Worm (Caenorhabditis elegans) whole organism, L1 larva: ENCODE data around the gene cutl-27.

ENCODE experiments used
- ceh-82 ChIP-seq, 3 experiments: fragments of 150-350 bp in 1 of 3; sonication (generic microtip) in 2 of 3; optimal IDR thresholded peaks; 2 replicates each; lab custom pipeline; 2014 to 2017; ENCODE audit warnings: missing biosample characterization in 3 of 3, missing genetic modification characterization in 3 of 3
- dpl-1 ChIP-seq, 3 experiments: fragments of 150-350 bp in 2 of 3; sonication (generic microtip) in 1 of 3; optimal IDR thresholded peaks; 2 replicates each; lab custom pipeline; 2014 to 2017; ENCODE audit warnings: missing biosample characterization in 3 of 3, missing genetic modification characterization in 3 of 3, missing genetic modification reagents in 3 of 3
- egl-13 ChIP-seq: sonication (generic microtip); optimal IDR thresholded peaks from 2 replicates; lab custom pipeline; 2016; ENCODE audit warnings: missing genotype, missing genetic modification reagents, missing genetic modification characterization, missing compliant biosample characterization
- egl-27 ChIP-seq, 2 experiments: fragments of 150-350 bp in 1 of 2; sonication (generic microtip); optimal IDR thresholded peaks; 3 replicates each; lab custom pipeline; 2017 to 2018; ENCODE audit warnings: missing biosample characterization in 2 of 2, missing genetic modification characterization in 2 of 2, missing genetic modification reagents in 2 of 2
- hpl-2 ChIP-seq: fragments of 150-350 bp; optimal IDR thresholded peaks from 2 replicates; lab custom pipeline; 2014; ENCODE audit warnings: missing biosample characterization, missing genetic modification reagents, missing genetic modification characterization
- lin-15B ChIP-seq: fragments of 150-350 bp; sonication (generic microtip); optimal IDR thresholded peaks from 3 replicates; lab custom pipeline; 2014; ENCODE audit warnings: missing biosample characterization, missing genetic modification characterization
- lin-39 ChIP-seq: fragments of 150-350 bp; optimal IDR thresholded peaks from 2 replicates; lab custom pipeline; 2014; ENCODE audit warnings: missing biosample characterization, missing genetic modification reagents, missing genetic modification characterization
- mdl-1 ChIP-seq, 2 experiments: fragments of 150-350 bp; optimal IDR thresholded peaks; 2 replicates each; lab custom pipeline; 2014 to 2017; ENCODE audit warnings: missing biosample characterization in 2 of 2, missing genetic modification characterization in 2 of 2, inconsistent platforms in 1 of 2
- pqm-1 ChIP-seq: sonication (generic microtip); optimal IDR thresholded peaks from 3 replicates; lab custom pipeline; 2017; ENCODE audit warnings: missing biosample characterization, missing genetic modification characterization
- unc-62 ChIP-seq: fragments of 150-350 bp; optimal IDR thresholded peaks from 2 replicates; lab custom pipeline; 2014; ENCODE audit warnings: missing biosample characterization, missing genetic modification reagents, missing genetic modification characterization

- no peak for TF ChIP-seq lin-39 (tag; lab: Kevin White, UChicago)
- no peak for TF ChIP-seq egl-27 (tag; optimal IDR thresholded peaks at IDR 0.05; lab: Kevin White, UChicago)
- no peak for TF ChIP-seq pqm-1 (tag; lab: Kevin White, UChicago)
- no peak for TF ChIP-seq dpl-1 (GFP tag; optimal IDR thresholded peaks at IDR 0.05; lab: Kevin White, UChicago)
- no peak for TF ChIP-seq ceh-82 (tag; optimal IDR thresholded peaks at IDR 0.05; lab: Kevin White, UChicago)
- TF ChIP-seq hpl-2 (GFP tag; lab: Kevin White, UChicago): no peak
- TF ChIP-seq egl-13: no peak
- no peak for TF ChIP-seq lin-15B (tag; lab: Kevin White, UChicago)
- TF ChIP-seq mdl-1 (tag; optimal IDR thresholded peaks at IDR 0.05; lab: Kevin White, UChicago): no peak
- no peak for TF ChIP-seq unc-62 (GFP tag; lab: Kevin White, UChicago)
Observed at ce11 chrIV:11883478-11883877, 5.1 kb downstream of the cutl-27 start.
